Worm (Caenorhabditis elegans): ENCODE measurements around the gene pqn-57.

DNA sequence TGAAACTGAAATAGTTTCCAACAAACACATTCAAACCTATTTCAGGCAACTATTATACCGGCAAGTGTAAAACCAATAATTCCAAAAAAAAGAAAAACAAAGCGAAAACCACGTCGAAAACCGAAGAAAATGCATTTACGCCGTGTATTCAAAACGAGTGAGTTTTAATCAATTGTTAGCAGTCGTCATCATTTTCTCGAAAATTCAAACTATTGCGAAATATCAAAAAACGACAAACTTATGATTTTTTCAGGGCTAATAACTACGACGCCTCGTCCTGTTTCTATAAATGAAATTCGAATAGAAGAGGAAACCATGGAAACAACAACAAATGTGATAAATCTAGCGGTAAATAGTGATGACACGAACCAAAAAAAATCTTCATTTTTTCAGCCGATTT is 34.6 kb downstream of the pqn-57 start:
- TF ChIP-seq ceh-100 (GFP tag; IDR thresholded peaks at IDR 0.05) = no peak
- TF ChIP-seq lsy-27 (tag; optimal IDR thresholded peaks at IDR 0.05; ENCODE audit: borderline replicate concordance, insufficient read depth) = no peak
- TF ChIP-seq snpc-4 (GFP tag; optimal IDR thresholded peaks at IDR 0.05) = no peak
- TF ChIP-seq snpc-4 (tag; optimal IDR thresholded peaks at IDR 0.05) = no peak
- TF ChIP-seq unc-62 (GFP tag; optimal IDR thresholded peaks at IDR 0.05) = no peak
- TF ChIP-seq mes-4 (tag; optimal IDR thresholded peaks at IDR 0.05) = no peak
- TF ChIP-seq F39B2.1 (GFP tag; IDR thresholded peaks at IDR 0.05) = no peak
- no peak for TF ChIP-seq madf-3 (GFP tag; IDR thresholded peaks at IDR 0.05)
- TF ChIP-seq nfya-2 (GFP tag; IDR thresholded peaks at IDR 0.05) = no peak
- no peak for TF ChIP-seq efl-1 (GFP tag; optimal IDR thresholded peaks at IDR 0.05)
- no peak for TF ChIP-seq attf-3 (GFP tag; conservative IDR thresholded peaks at IDR 0.05)
- no peak for TF ChIP-seq ztf-26 (tag; optimal IDR thresholded peaks at IDR 0.05)
- TF ChIP-seq hlh-12 (tag; optimal IDR thresholded peaks at IDR 0.05) = no peak
